Worm (Caenorhabditis elegans) whole organism, L3 larva: ENCODE data around the gene F41E6.7.

Source experiments
- ceh-28 ChIP-seq: fragments of 150-350 bp; optimal IDR thresholded peaks from 2 replicates; lab custom pipeline; 2014; ENCODE audit warnings: missing biosample characterization, missing genetic modification reagents, missing genetic modification characterization
- sea-2 ChIP-seq: fragments of 150-350 bp; sonication (generic microtip); optimal IDR thresholded peaks from 4 replicates; lab custom pipeline; 2014; ENCODE audit warnings: missing biosample characterization, missing genetic modification reagents, missing genetic modification characterization

ce11 chrV:8592691-8593307 lies 6.3 kb downstream of the F41E6.7 start:
- TF ChIP-seq sea-2 (GFP tag; lab: Kevin White, UChicago) (no peak), ceh-28 (tag; lab: Kevin White, UChicago) (no peak)
